Fruit fly (Drosophila melanogaster) whole organism: ENCODE results near the gene CG17298.
A peak's percentile ranks its signal among the peaks of the same experiment; 100 is the strongest.

Experiments
- CG8478 ChIP-seq: fragments of >200 bp; optimal IDR thresholded peaks from 2 replicates; lab custom pipeline; 2018; ENCODE audit warnings: inconsistent platforms
- Dll ChIP-seq: fragments of >200 bp; optimal IDR thresholded peaks from 2 replicates; lab custom pipeline; 2017
- EcR ChIP-seq, 2 experiments: fragments of >200 bp; optimal IDR thresholded peaks; 2 replicates each; lab custom pipeline; 2017; ENCODE audit warnings: missing biosample characterization in 2 of 2, missing genetic modification characterization in 2 of 2, missing genetic modification reagents in 2 of 2
- pan ChIP-seq: fragments of >200 bp; optimal IDR thresholded peaks from 2 replicates; lab custom pipeline; 2017
- psq ChIP-seq: fragments of >200 bp; optimal IDR thresholded peaks from 2 replicates; lab custom pipeline; 2017
- usp ChIP-seq: fragments of >200 bp; optimal IDR thresholded peaks from 2 replicates; lab custom pipeline; 2017; ENCODE audit warnings: missing biosample characterization, missing genetic modification characterization, mixed read lengths

The CG17298 gene

DNA sequence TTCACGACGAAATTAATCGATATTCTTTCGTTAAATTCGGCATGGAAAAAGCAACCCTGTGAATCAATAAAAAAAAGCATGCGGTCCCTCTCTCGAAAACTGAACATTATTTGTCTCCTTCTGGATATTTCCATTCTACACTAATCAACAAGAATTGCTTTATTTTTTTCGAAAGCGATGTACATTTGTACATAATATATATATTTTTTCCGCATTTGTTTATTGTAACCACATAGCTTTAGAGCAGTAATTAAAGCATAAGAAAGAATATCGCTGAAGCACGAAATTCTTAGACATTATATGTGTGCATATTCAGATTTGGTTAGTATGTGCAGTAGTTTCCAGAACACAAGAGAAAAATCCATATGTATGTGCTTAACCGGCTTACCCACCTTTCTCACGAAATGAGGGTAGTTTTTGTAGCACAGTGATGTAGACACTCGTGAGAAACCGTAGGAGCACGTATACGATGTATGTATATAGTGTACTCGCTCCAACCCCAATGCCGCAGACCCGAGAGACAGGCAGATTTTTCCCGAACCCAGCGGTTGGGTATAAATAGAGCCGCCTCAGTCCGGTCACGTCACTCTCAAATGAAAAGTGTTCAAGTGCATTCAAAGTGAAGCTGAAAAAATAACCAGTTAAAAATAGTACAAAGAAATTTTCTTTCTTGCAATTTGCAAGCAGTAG lies 13.2 kb downstream of the CG17298 start:
- no peak for TF ChIP-seq Dll (lab: Kevin White, UChicago)
- TF ChIP-seq CG8478 (lab: Kevin White, UChicago), result peak; percentile 16

DNA sequence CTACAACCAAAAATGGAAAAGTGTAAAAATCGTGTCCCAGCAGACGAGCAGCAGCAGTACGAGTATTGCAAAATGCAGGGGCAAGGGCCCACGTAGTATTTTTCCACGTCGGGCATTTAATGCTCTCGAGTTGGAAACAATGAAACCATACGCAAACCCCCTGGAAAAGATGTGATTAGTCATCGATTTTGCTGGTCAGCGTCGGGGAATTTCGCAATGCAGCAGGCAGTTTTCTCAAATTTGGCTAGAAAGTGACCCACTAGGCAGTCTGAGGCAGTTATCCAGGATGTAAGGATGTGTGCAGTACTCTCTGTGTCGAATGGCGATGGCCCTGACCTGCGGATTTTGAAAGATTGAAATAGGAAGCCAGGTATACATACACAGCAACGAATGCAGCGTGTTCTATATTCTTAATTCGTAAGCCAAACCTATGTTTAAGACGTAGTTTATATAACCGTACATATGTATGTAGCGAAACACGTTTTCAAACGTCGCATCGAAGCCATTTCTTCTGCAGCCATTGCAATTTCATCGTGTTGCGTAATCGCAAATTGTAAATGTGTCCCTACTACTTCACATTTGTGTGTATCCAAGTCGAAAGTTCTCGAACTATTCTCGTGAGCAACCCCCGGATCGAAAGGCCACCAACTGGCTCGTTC lies 13.9 kb downstream of the CG17298 start:
- TF ChIP-seq pan (lab: Kevin White, UChicago) (no peak), EcR (GFP tag; optimal IDR thresholded peaks at IDR 0.05; lab: Kevin White, UChicago) (no peak), CG8478 (lab: Kevin White, UChicago) (no peak), Dll (lab: Kevin White, UChicago) (no peak), usp (GFP tag; lab: Kevin White, UChicago) (no peak), psq (lab: Kevin White, UChicago) (no peak)

DNA sequence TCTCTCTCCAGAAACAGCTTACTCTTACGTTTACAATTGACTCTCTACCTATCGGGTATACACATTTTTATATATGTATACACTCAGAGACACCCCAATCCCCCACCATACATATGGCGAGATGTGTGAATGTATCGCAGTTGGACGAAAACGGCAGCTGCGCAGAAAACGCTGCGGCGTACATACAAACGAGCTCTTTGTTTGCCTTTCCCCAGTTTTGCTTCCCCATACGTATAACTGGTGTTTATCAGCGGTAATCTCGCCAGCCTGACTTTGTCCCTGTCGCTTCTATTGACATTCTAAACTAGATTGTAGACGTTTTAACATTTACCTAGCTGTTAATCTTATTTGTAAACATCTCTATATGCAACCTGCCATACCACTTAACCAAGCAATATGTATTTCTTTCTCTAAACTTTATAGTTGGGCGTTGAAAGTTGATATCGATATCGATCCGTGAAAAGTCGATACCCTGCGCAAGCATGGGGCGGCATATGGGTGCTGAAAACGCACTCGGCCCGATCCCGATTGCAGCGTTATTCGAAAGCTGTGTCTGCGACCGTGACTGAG lies 14.5 kb downstream of the CG17298 start:
- TF ChIP-seq CG8478 (lab: Kevin White, UChicago) (no peak), EcR (GFP tag; optimal IDR thresholded peaks at IDR 0.05; lab: Kevin White, UChicago) (no peak), psq (lab: Kevin White, UChicago) (no peak), usp (GFP tag; lab: Kevin White, UChicago) (no peak)

- TF ChIP-seq usp (GFP tag; lab: Kevin White, UChicago) (no peak), Dll (lab: Kevin White, UChicago) (no peak), EcR (GFP tag; optimal IDR thresholded peaks at IDR 0.05; lab: Kevin White, UChicago) (no peak)
Observed at dm6 chr3R:21319120-21319519, 36.1 kb downstream of the CG17298 start.

DNA sequence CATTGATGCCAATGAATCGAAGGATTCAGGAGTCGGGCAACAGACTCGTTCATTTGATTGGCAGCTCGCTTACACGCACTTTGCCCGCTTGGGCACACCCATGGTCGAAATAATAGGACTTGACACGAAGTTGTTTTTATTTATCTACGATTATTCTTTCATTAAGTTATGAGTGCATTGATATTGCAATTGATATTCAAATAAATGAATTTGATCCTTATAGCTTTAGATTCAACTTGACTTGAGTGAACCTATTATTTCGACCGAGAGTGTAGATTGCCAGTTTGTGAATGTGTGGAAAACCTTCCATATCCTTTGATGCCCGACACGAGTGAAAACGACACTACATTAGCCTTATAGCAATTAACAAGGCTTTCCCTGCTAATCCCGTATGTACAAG lies 47.5 kb downstream of the CG17298 start:
- no peak for TF ChIP-seq usp (GFP tag; lab: Kevin White, UChicago)
- TF ChIP-seq EcR (GFP tag; optimal IDR thresholded peaks at IDR 0.05; lab: Kevin White, UChicago), result no peak

DNA sequence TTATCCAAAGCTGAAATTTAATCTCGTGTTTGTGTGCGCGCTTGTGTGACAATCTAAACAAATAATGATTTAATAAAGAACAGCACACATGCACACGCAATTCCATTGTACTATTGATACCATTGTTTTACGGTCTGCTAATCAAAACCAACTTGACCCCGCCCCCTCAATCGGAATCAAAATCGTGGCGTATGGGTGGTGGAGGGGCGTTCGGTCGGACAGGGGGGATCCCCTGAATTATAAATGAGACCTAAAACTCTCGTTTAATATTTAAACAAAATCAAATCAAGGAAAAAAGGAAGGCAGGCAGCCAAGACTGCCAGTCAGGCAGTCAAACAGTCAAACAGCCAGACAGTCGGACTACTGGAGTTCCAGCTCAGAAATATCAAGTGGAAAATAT lies 48.2 kb downstream of the CG17298 start:
- no peak for TF ChIP-seq usp (GFP tag; lab: Kevin White, UChicago)
